Fruit fly (Drosophila melanogaster): ENCODE results near the gene brat.

- TF ChIP-seq gl (tag; optimal IDR thresholded peaks at IDR 0.05) (no peak), CG15710 (tag; optimal IDR thresholded peaks at IDR 0.05) (no peak), CG9948 (tag; optimal IDR thresholded peaks at IDR 0.05) (no peak)
Measured at dm6 chr2L:19088895-19089294, 44.7 kb upstream of the brat start.

All from whole organism, pupa.